Worm (Caenorhabditis elegans): Measurements from ENCODE around the gene bgnt-1.2.
"Not testable (repeated sequence)": the region's sequence is repeated elsewhere in the genome, so short reads cannot be mapped to it uniquely, and the experiment has no call there.

The bgnt-1.2 gene

ce11 chrV:2144408-2144807 is 25.9 kb upstream of the bgnt-1.2 start, which contains the start of gene F22F7.12:
TSS of gene F22F7.12 (minus strand) at chrV:2144508.
- not testable (repeated sequence) for TF ChIP-seq lin-13 (GFP tag; optimal IDR thresholded peaks at IDR 0.05); mab-9 (GFP tag; IDR thresholded peaks at IDR 0.05); ceh-82 (tag; optimal IDR thresholded peaks at IDR 0.05)

- TF ChIP-seq sptf-1 (tag; optimal IDR thresholded peaks at IDR 0.05) (no peak), ets-5 (GFP tag; IDR thresholded peaks at IDR 0.05) (no peak), rnt-1 (tag; optimal IDR thresholded peaks at IDR 0.05) (no peak), snpc-4 (tag; optimal IDR thresholded peaks at IDR 0.05) (no peak), unc-130 (tag; optimal IDR thresholded peaks at IDR 0.05) (no peak), ceh-63 (GFP tag; optimal IDR thresholded peaks at IDR 0.05) (no peak), nhr-77 (tag; optimal IDR thresholded peaks at IDR 0.05) (no peak), C04F5.9 (tag; optimal IDR thresholded peaks at IDR 0.05) (no peak), lin-15B (tag; optimal IDR thresholded peaks at IDR 0.05) (no peak), irx-1 (tag; optimal IDR thresholded peaks at IDR 0.05) (no peak), blmp-1 (tag; optimal IDR thresholded peaks at IDR 0.05) (no peak), unc-62 (GFP tag; optimal IDR thresholded peaks at IDR 0.05) (no peak)
These were observed 21.4 kb upstream of the bgnt-1.2 start, which contains the start of gene F22F7.7 for ce11 chrV:2139918-2140317. TSS of gene F22F7.7 (minus strand) at chrV:2140042.

ce11 chrV:2138287-2138686 is 19.8 kb upstream of the bgnt-1.2 start:
- no peak for TF ChIP-seq ztf-11 (tag; optimal IDR thresholded peaks at IDR 0.05)
- TF ChIP-seq rnt-1 (tag; optimal IDR thresholded peaks at IDR 0.05): peak; percentile 67
- peak in 1 of 2 experiments; percentile 71 for TF ChIP-seq lsy-2 (tag; optimal IDR thresholded peaks at IDR 0.05)
- TF ChIP-seq C34B4.2 (tag; optimal IDR thresholded peaks at IDR 0.05): no peak

- TF ChIP-seq nhr-20 (tag; optimal IDR thresholded peaks at IDR 0.05): peak; percentile 12
- TF ChIP-seq blmp-1 (tag; optimal IDR thresholded peaks at IDR 0.05): peak; percentile 66
- TF ChIP-seq sptf-1 (tag; optimal IDR thresholded peaks at IDR 0.05): no peak
These were observed 18.5 kb upstream of the bgnt-1.2 start for ce11 chrV:2137010-2137409.

ce11 chrV:2135323-2135722 is 16.8 kb upstream of the bgnt-1.2 start:
- TF ChIP-seq blmp-1 (tag; optimal IDR thresholded peaks at IDR 0.05): peak; percentile 48
- no peak for TF ChIP-seq hpl-2 (GFP tag; optimal IDR thresholded peaks at IDR 0.05)
- TF ChIP-seq nhr-28 (tag; optimal IDR thresholded peaks at IDR 0.05): no peak
- peak; percentile 1 for TF ChIP-seq nhr-20 (tag; optimal IDR thresholded peaks at IDR 0.05)
- TF ChIP-seq lsy-2 (tag; optimal IDR thresholded peaks at IDR 0.05): peak in 1 of 2 experiments; percentile 44
- no peak for TF ChIP-seq egl-27 (tag; optimal IDR thresholded peaks at IDR 0.05)
- no peak for TF ChIP-seq nhr-11 (tag; optimal IDR thresholded peaks at IDR 0.05)
- TF ChIP-seq egl-13 (tag; optimal IDR thresholded peaks at IDR 0.05): no peak
- no peak for TF ChIP-seq lin-35 (GFP tag; optimal IDR thresholded peaks at IDR 0.05)
- no peak for TF ChIP-seq nhr-237 (tag; optimal IDR thresholded peaks at IDR 0.05)
- TF ChIP-seq rnt-1 (tag; optimal IDR thresholded peaks at IDR 0.05): peak; percentile 62
- TF ChIP-seq lin-13 (GFP tag; optimal IDR thresholded peaks at IDR 0.05): no peak
- peak; percentile 7 for TF ChIP-seq snu-23 (GFP tag; optimal IDR thresholded peaks at IDR 0.05)
- TF ChIP-seq ceh-8 (GFP tag; optimal IDR thresholded peaks at IDR 0.05): no peak
- TF ChIP-seq efl-1 (optimal IDR thresholded peaks at IDR 0.05): peak; percentile 4 to 17
- no peak for TF ChIP-seq efl-1 (GFP tag; optimal IDR thresholded peaks at IDR 0.05 in 1 of 2)
- TF ChIP-seq mep-1 (tag; optimal IDR thresholded peaks at IDR 0.05): peak; percentile 19
- peak; percentile 98 for TF ChIP-seq lin-14 (GFP tag; optimal IDR thresholded peaks at IDR 0.05)
- TF ChIP-seq jun-1 (tag; optimal IDR thresholded peaks at IDR 0.05): peak; percentile 56
- no peak for TF ChIP-seq grh-1 (GFP tag; IDR thresholded peaks at IDR 0.05)
- TF ChIP-seq nhr-85 (tag): peak; percentile 72
- no peak for TF ChIP-seq ceh-90 (tag; optimal IDR thresholded peaks at IDR 0.05)
- TF ChIP-seq dsc-1 (tag; optimal IDR thresholded peaks at IDR 0.05): no peak
- peak; percentile 31 for TF ChIP-seq nhr-71 (tag; optimal IDR thresholded peaks at IDR 0.05)
- TF ChIP-seq swsn-7 (tag; optimal IDR thresholded peaks at IDR 0.05): no peak
- peak; percentile 34 for TF ChIP-seq fkh-8 (tag; optimal IDR thresholded peaks at IDR 0.05)
- peak; percentile 23 for TF ChIP-seq skn-1 (tag; optimal IDR thresholded peaks at IDR 0.05)
- TF ChIP-seq ceh-82 (tag; optimal IDR thresholded peaks at IDR 0.05): peak in 1 of 3 experiments; percentile 42
- TF ChIP-seq mdl-1 (tag; optimal IDR thresholded peaks at IDR 0.05): no peak
